Fruit fly (Drosophila melanogaster) whole organism, embryonic: ENCODE results near the gene CG15517.

Experiments used
- Bgb ChIP-seq: fragments of 200-800 bp; sonication (Bioruptor generic); IDR thresholded peaks from 2 replicates; pipeline ENCODE4 v1.3.6; 2022; ENCODE audit warnings: missing biosample characterization, missing genetic modification characterization; ENCODE audit not compliant: partially characterized antibody
- CG13624 ChIP-seq: fragments of 200-800 bp; sonication (Bioruptor generic); optimal IDR thresholded peaks from 2 replicates; lab custom pipeline; 2016; ENCODE audit warnings: missing biosample characterization, missing genetic modification characterization
- CG14860 ChIP-seq: fragments of 200-800 bp; sonication (Bioruptor generic); IDR thresholded peaks from 3 replicates; pipeline ENCODE4 v1.3.6; 2022; ENCODE audit warnings: missing biosample characterization, missing genetic modification characterization; ENCODE audit not compliant: partially characterized antibody
- CG15269 ChIP-seq: fragments of 200-800 bp; sonication (Bioruptor generic); optimal IDR thresholded peaks from 2 replicates; lab custom pipeline; 2018; ENCODE audit warnings: missing biosample characterization, mild to moderate bottlenecking, missing genetic modification characterization, moderate library complexity
- CG1647 ChIP-seq: fragments of 200-800 bp; sonication (Bioruptor generic); optimal IDR thresholded peaks from 3 replicates; lab custom pipeline; 2016; ENCODE audit warnings: missing biosample characterization, missing genetic modification characterization
- CG17385 ChIP-seq: fragments of 200-800 bp; sonication (Bioruptor generic); optimal IDR thresholded peaks from 3 replicates; lab custom pipeline; 2018; ENCODE audit warnings: missing biosample characterization, mild to moderate bottlenecking, missing genetic modification characterization
- CG1792 ChIP-seq: fragments of 200-800 bp; sonication (Bioruptor generic); optimal IDR thresholded peaks from 2 replicates; lab custom pipeline; 2016; ENCODE audit warnings: missing biosample characterization, missing genetic modification characterization
- CG18011 ChIP-seq: fragments of 200-800 bp; sonication (Bioruptor generic); optimal IDR thresholded peaks from 2 replicates; lab custom pipeline; 2017; ENCODE audit warnings: missing biosample characterization, missing genetic modification characterization, mild to moderate bottlenecking, moderate library complexity, missing genotype
- CG2889 ChIP-seq: fragments of 200-800 bp; sonication (Bioruptor generic); IDR thresholded peaks from 3 replicates; pipeline ENCODE4 v1.3.6; 2022; ENCODE audit warnings: missing biosample characterization, missing genetic modification characterization
- CG30020 ChIP-seq: fragments of 200-800 bp; optimal IDR thresholded peaks from 2 replicates; lab custom pipeline; 2019; ENCODE audit warnings: missing biosample characterization, mild to moderate bottlenecking, missing genetic modification characterization, moderate library complexity
- CG30431 ChIP-seq: fragments of 200-800 bp; sonication (Bioruptor generic); optimal IDR thresholded peaks from 2 replicates; lab custom pipeline; 2017; ENCODE audit warnings: missing biosample characterization, missing genetic modification characterization
- CG31365 ChIP-seq: fragments of 200-800 bp; sonication (Bioruptor generic); optimal IDR thresholded peaks from 2 replicates; lab custom pipeline; 2018; ENCODE audit warnings: missing biosample characterization, mild to moderate bottlenecking, missing genetic modification characterization
- CG31441 ChIP-seq: fragments of 200-800 bp; sonication (Bioruptor generic); IDR thresholded peaks from 2 replicates; pipeline ENCODE4 v1.3.6; 2022; ENCODE audit warnings: missing biosample characterization, missing genetic modification characterization
- CG3281 ChIP-seq: fragments of 200-800 bp; sonication (Bioruptor generic); optimal IDR thresholded peaks from 3 replicates; lab custom pipeline; 2017; ENCODE audit warnings: missing biosample characterization, mild to moderate bottlenecking, missing genetic modification characterization
- CG33213 ChIP-seq: fragments of 200-800 bp; sonication (Bioruptor generic); optimal IDR thresholded peaks from 3 replicates; lab custom pipeline; 2016; ENCODE audit warnings: missing biosample characterization, missing genetic modification characterization
- CG3838 ChIP-seq: fragments of 200-800 bp; sonication (Bioruptor generic); optimal IDR thresholded peaks from 3 replicates; lab custom pipeline; 2016; ENCODE audit warnings: missing biosample characterization, missing genetic modification characterization
- CG42726 ChIP-seq: fragments of 200-800 bp; sonication (Bioruptor generic); IDR thresholded peaks from 2 replicates; pipeline ENCODE4 v1.3.6; 2022; ENCODE audit warnings: missing biosample characterization, missing genetic modification characterization; ENCODE audit not compliant: partially characterized antibody
- CG4404 ChIP-seq: fragments of 200-800 bp; sonication (Bioruptor generic); IDR thresholded peaks from 2 replicates; pipeline ENCODE4 v1.3.6; 2022; ENCODE audit warnings: missing biosample characterization, missing genetic modification characterization
- CG6654 ChIP-seq: fragments of 200-800 bp; sonication (Bioruptor generic); optimal IDR thresholded peaks from 2 replicates; lab custom pipeline; 2017; ENCODE audit warnings: missing biosample characterization, mild to moderate bottlenecking, missing genetic modification characterization
- CG7745 ChIP-seq: fragments of 200-800 bp; sonication (Bioruptor generic); optimal IDR thresholded peaks from 2 replicates; lab custom pipeline; 2018; ENCODE audit warnings: missing biosample characterization, mild to moderate bottlenecking, missing genetic modification characterization, moderate library complexity
- CG7839 ChIP-seq: fragments of 200-800 bp; sonication (Bioruptor generic); optimal IDR thresholded peaks from 3 replicates; lab custom pipeline; 2018; ENCODE audit warnings: missing biosample characterization, mild to moderate bottlenecking, missing genetic modification characterization, moderate library complexity
- CG8290 ChIP-seq, 3 experiments: fragments of 200-800 bp; sonication (Bioruptor generic); optimal IDR thresholded peaks; 2 replicates each; lab custom pipeline; 2016 to 2019; ENCODE audit warnings: missing biosample characterization in 3 of 3, missing genetic modification characterization in 3 of 3, mild to moderate bottlenecking in 2 of 3, moderate library complexity in 1 of 3
- CrebB ChIP-seq: fragments of 200-800 bp; sonication (Bioruptor generic); optimal IDR thresholded peaks from 3 replicates; lab custom pipeline; 2018; ENCODE audit warnings: missing biosample characterization, mild to moderate bottlenecking, missing genetic modification characterization
- Deaf1 ChIP-seq: fragments of 200-800 bp; optimal IDR thresholded peaks from 3 replicates; lab custom pipeline; 2019; ENCODE audit warnings: missing biosample characterization, mild to moderate bottlenecking, missing genetic modification characterization, moderate library complexity
- HHEX ChIP-seq: fragments of 200-800 bp; sonication (Bioruptor generic); optimal IDR thresholded peaks from 3 replicates; lab custom pipeline; 2017; ENCODE audit warnings: missing biosample characterization, mild to moderate bottlenecking, missing genetic modification characterization, missing genetic modification reagents
- Hand ChIP-seq: fragments of 200-800 bp; sonication (Bioruptor generic); optimal IDR thresholded peaks from 2 replicates; lab custom pipeline; 2017; ENCODE audit warnings: mild to moderate bottlenecking, missing biosample characterization, missing genetic modification reagents, missing genetic modification characterization
- Lhr ChIP-seq: fragments of 200-800 bp; sonication (Bioruptor generic); optimal IDR thresholded peaks from 3 replicates; lab custom pipeline; 2017; ENCODE audit warnings: mild to moderate bottlenecking, missing biosample characterization, missing genetic modification reagents, missing genetic modification characterization
- Mrtf ChIP-seq: fragments of 200-800 bp; sonication (Bioruptor generic); IDR thresholded peaks from 3 replicates; pipeline ENCODE4 v1.3.6; 2022; ENCODE audit warnings: missing biosample characterization, missing genetic modification characterization
- Oaz ChIP-seq: fragments of 200-800 bp; sonication (Bioruptor generic); IDR thresholded peaks from 2 replicates; pipeline ENCODE4 v1.3.6; 2022; ENCODE audit warnings: missing biosample characterization, missing genetic modification characterization
- Sox100B ChIP-seq: fragments of 200-800 bp; sonication (Bioruptor generic); optimal IDR thresholded peaks from 3 replicates; lab custom pipeline; 2018; ENCODE audit warnings: missing biosample characterization, mild to moderate bottlenecking, missing genetic modification characterization
- Sry-δ ChIP-seq: fragments of 200-800 bp; sonication (Bioruptor generic); optimal IDR thresholded peaks from 2 replicates; lab custom pipeline; 2016; ENCODE audit warnings: missing biosample characterization, missing genetic modification characterization
- ato ChIP-seq: fragments of 200-800 bp; sonication (Bioruptor generic); IDR thresholded peaks from 2 replicates; pipeline ENCODE4 v1.3.6; 2022; ENCODE audit warnings: missing biosample characterization, missing genetic modification characterization; ENCODE audit not compliant: partially characterized antibody
- bcd ChIP-seq: fragments of 200-800 bp; sonication (Bioruptor generic); optimal IDR thresholded peaks from 2 replicates; lab custom pipeline; 2017; ENCODE audit warnings: missing biosample characterization, mild to moderate bottlenecking, missing genetic modification characterization
- caup ChIP-seq: fragments of 200-800 bp; sonication (Bioruptor generic); optimal IDR thresholded peaks from 3 replicates; lab custom pipeline; 2017; ENCODE audit warnings: missing biosample characterization, mild to moderate bottlenecking, missing genetic modification characterization, moderate library complexity; ENCODE audit not compliant: severe bottlenecking
- ci ChIP-seq: fragments of 200-800 bp; sonication (Bioruptor generic); IDR thresholded peaks from 3 replicates; pipeline ENCODE4 v1.3.6; 2022; ENCODE audit warnings: missing biosample characterization, missing genetic modification characterization
- da ChIP-seq: fragments of 200-800 bp; sonication (Bioruptor generic); optimal IDR thresholded peaks from 2 replicates; lab custom pipeline; 2016; ENCODE audit warnings: missing biosample characterization, missing genetic modification characterization
- dm ChIP-seq: fragments of 200-800 bp; sonication (Bioruptor generic); optimal IDR thresholded peaks from 3 replicates; lab custom pipeline; 2016; ENCODE audit warnings: missing biosample characterization, missing genetic modification characterization
- ewg ChIP-seq: fragments of 200-800 bp; sonication (Bioruptor generic); optimal IDR thresholded peaks from 3 replicates; lab custom pipeline; 2017; ENCODE audit warnings: mild to moderate bottlenecking, missing biosample characterization, missing genetic modification reagents, missing genetic modification characterization
- gcm ChIP-seq: fragments of 200-800 bp; sonication (Bioruptor generic); optimal IDR thresholded peaks from 2 replicates; lab custom pipeline; 2019; ENCODE audit warnings: missing biosample characterization, mild to moderate bottlenecking, missing genetic modification characterization, moderate library complexity
- kah ChIP-seq: fragments of 200-800 bp; sonication (Bioruptor generic); optimal IDR thresholded peaks from 2 replicates; lab custom pipeline; 2018; ENCODE audit warnings: missing biosample characterization, mild to moderate bottlenecking, missing genetic modification characterization
- lmd ChIP-seq: fragments of 200-800 bp; sonication (Bioruptor generic); IDR thresholded peaks from 2 replicates; pipeline ENCODE4 v1.3.6; 2022; ENCODE audit warnings: missing biosample characterization, missing genetic modification characterization
- onecut ChIP-seq: fragments of 200-800 bp; sonication (Bioruptor generic); IDR thresholded peaks from 2 replicates; pipeline ENCODE4 v1.3.6; 2022; ENCODE audit warnings: missing biosample characterization, missing genetic modification characterization
- pros ChIP-seq: fragments of 200-800 bp; sonication (Bioruptor generic); optimal IDR thresholded peaks from 3 replicates; lab custom pipeline; 2019; ENCODE audit warnings: missing biosample characterization, mild to moderate bottlenecking, missing genetic modification characterization, moderate library complexity
- sc ChIP-seq, 3 experiments: fragments of >200 bp in 2 of 3; fragments of 200-800 bp in 1 of 3; sonication (Bioruptor generic) in 1 of 3; optimal IDR thresholded peaks; 2 replicates in 2 of 3; 3 replicates in 1 of 3; lab custom pipeline; 2017; ENCODE audit warnings: mild to moderate bottlenecking in 1 of 3, missing biosample characterization in 1 of 3, missing genetic modification characterization in 1 of 3, missing genetic modification reagents in 1 of 3
- tll ChIP-seq, 2 experiments: fragments of 200-800 bp in 1 of 2; fragments of >200 bp in 1 of 2; sonication (Bioruptor generic) in 1 of 2; optimal IDR thresholded peaks; 2 replicates each; lab custom pipeline; 2017 to 2019; ENCODE audit warnings: missing biosample characterization in 2 of 2, missing genetic modification characterization in 2 of 2, mild to moderate bottlenecking in 1 of 2, moderate library complexity in 1 of 2
- tna ChIP-seq: fragments of 200-800 bp; sonication (Bioruptor generic); IDR thresholded peaks from 2 replicates; pipeline ENCODE4 v1.3.6; 2022; ENCODE audit warnings: missing biosample characterization, missing genetic modification characterization; ENCODE audit not compliant: partially characterized antibody
- trh ChIP-seq: fragments of 200-800 bp; sonication (Bioruptor generic); optimal IDR thresholded peaks from 2 replicates; lab custom pipeline; 2016; ENCODE audit warnings: missing biosample characterization, missing genetic modification characterization
- zen ChIP-seq: fragments of 200-800 bp; sonication (Bioruptor generic); optimal IDR thresholded peaks from 3 replicates; lab custom pipeline; 2018; ENCODE audit warnings: missing biosample characterization, mild to moderate bottlenecking, missing genetic modification characterization, moderate library complexity
- zf30C ChIP-seq: fragments of 200-800 bp; sonication (Bioruptor generic); optimal IDR thresholded peaks from 3 replicates; lab custom pipeline; 2018; ENCODE audit warnings: missing biosample characterization, mild to moderate bottlenecking, missing genetic modification characterization

CG15517 gene

dm6 chr3R:29857228-29857627 lies 46.4 kb downstream of the CG15517 start, which contains the start of gene dgt1 (continued):
- TF ChIP-seq ewg (GFP tag; lab: Kevin White, UChicago) (no peak), sc (optimal IDR thresholded peaks at IDR 0.05; lab: Kevin White, UChicago) (no peak), sc (GFP tag; optimal IDR thresholded peaks at IDR 0.05; lab: Kevin White, UChicago) (no peak), kah (no peak), CG4404 (no peak), CG30020 (tag; lab: Kevin White, UChicago) (no peak), bcd (GFP tag; lab: Kevin White, UChicago) (no peak), da (GFP tag; lab: Kevin White, UChicago) (no peak), CG8290 (GFP tag; optimal IDR thresholded peaks at IDR 0.05; lab: Kevin White, UChicago) (no peak), CG8290 (tag; optimal IDR thresholded peaks at IDR 0.05; lab: Kevin White, UChicago) (no peak), CG31365 (tag; lab: Kevin White, UChicago) (no peak), Oaz (GFP tag; lab: Robert Waterston, UW) (no peak), CG13624 (no peak), CG6654 (GFP tag; lab: Kevin White, UChicago) (no peak), Lhr (GFP tag; lab: Kevin White, UChicago) (peak; percentile 40), Sry-δ (GFP tag; lab: Kevin White, UChicago) (peak; percentile 20), tll (GFP tag; optimal IDR thresholded peaks at IDR 0.05; lab: Kevin White, UChicago) (no peak), CG15269 (tag; lab: Kevin White, UChicago) (no peak), CG30431 (no peak), CG18011 (GFP tag; lab: Kevin White, UChicago) (no peak), CrebB (no peak), HHEX (GFP tag; lab: Kevin White, UChicago) (no peak), CG3281 (GFP tag; lab: Kevin White, UChicago) (no peak), Sox100B (GFP tag; lab: Kevin White, UChicago) (no peak), Mrtf (GFP tag; lab: Robert Waterston, UW) (no peak), pros (GFP tag; lab: Kevin White, UChicago) (no peak), CG1792 (no peak), gcm (no peak), dm (GFP tag; lab: Kevin White, UChicago) (peak; percentile 42), lmd (GFP tag; lab: Robert Waterston, UW) (no peak), tna (peak; percentile 7; the same call in 1 of the 2 replicates), ato (GFP tag; lab: Robert Waterston, UW) (0 out of 2 replicates have a peak, but pooled peaks have one; percentile 29), CG33213 (GFP tag; lab: Kevin White, UChicago) (no peak), CG7839 (tag; lab: Kevin White, UChicago) (no peak), CG14860 (GFP tag; lab: Robert Waterston, UW) (no peak), CG2889 (GFP tag; lab: Robert Waterston, UW) (no peak), caup (GFP tag; lab: Kevin White, UChicago) (no peak), CG3838 (GFP tag; lab: Kevin White, UChicago) (no peak), Bgb (peak; percentile 11; the same call in 1 of the 2 replicates), CG31441 (GFP tag; lab: Robert Waterston, UW) (no peak), CG17385 (GFP tag; lab: Kevin White, UChicago) (no peak), CG42726 (GFP tag; lab: Robert Waterston, UW) (no peak), zf30C (no peak), CG1647 (GFP tag; lab: Kevin White, UChicago) (no peak), Hand (no peak), Deaf1 (tag; lab: Kevin White, UChicago) (no peak), CG7745 (tag; lab: Kevin White, UChicago) (no peak), zen (tag; lab: Kevin White, UChicago) (no peak), ci (GFP tag; lab: Robert Waterston, UW) (peak; percentile 52; the same call in 1 of the 3 replicates), onecut (GFP tag; lab: Robert Waterston, UW) (no peak), trh (GFP tag; lab: Kevin White, UChicago) (no peak)
